Fruit fly (Drosophila melanogaster): ENCODE measurements around the gene CG4842.

DNA sequence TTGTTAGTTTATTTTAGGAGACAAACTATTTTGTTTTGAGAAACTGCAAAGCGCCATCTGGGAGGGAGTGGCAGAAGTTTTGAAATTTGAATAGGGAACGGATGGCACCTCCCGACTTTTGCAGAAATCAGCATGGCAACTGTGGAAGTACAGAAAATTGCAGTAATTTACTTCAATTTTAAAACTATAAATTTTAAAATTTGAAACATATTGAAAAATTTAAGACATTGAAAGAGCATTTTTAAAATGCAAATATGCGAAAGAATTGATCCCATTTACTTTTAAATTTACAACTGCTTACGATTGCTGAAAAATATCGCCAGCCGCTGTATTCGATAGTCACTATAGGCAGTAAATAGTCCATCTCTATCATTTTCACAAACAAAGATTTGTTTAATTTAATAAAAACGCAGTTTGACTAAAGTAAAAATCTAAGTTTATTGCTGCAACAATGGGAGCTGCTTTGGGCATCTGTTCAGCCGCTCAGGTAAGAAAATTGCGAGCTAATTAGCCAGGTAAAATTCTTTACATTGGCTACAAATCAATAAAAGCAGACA, 44.3 kb downstream of the CG4842 start, which contains the start of gene Serinc:
- TF ChIP-seq achi (GFP tag; optimal IDR thresholded peaks at IDR 0.05), result no peak
- TF ChIP-seq CG10669 (GFP tag; optimal IDR thresholded peaks at IDR 0.05), result no peak
- no peak for TF ChIP-seq OdsH (GFP tag; optimal IDR thresholded peaks at IDR 0.05)
- no peak for TF ChIP-seq Gug (GFP tag; IDR thresholded peaks at IDR 0.05)
- no peak for TF ChIP-seq Sox102F (GFP tag; optimal IDR thresholded peaks at IDR 0.05)
- no peak for TF ChIP-seq CG6854 (GFP tag; optimal IDR thresholded peaks at IDR 0.05)
- TF ChIP-seq Eip93F (GFP tag; optimal IDR thresholded peaks at IDR 0.05), result no peak
- no peak for TF ChIP-seq CG7368 (GFP tag; optimal IDR thresholded peaks at IDR 0.05)
- TF ChIP-seq Blimp-1 (GFP tag; optimal IDR thresholded peaks at IDR 0.05), result no peak
- TF ChIP-seq Ets21C (GFP tag; optimal IDR thresholded peaks at IDR 0.05), result no peak
- TF ChIP-seq Eip78C (GFP tag), result no peak
- no peak for TF ChIP-seq pdm3 (GFP tag; optimal IDR thresholded peaks at IDR 0.05)
- TF ChIP-seq Hr39 (GFP tag; optimal IDR thresholded peaks at IDR 0.05), result peak; percentile 37
